Worm (Caenorhabditis elegans): ENCODE data around the gene W09D6.4.

The W09D6.4 gene

DNA sequence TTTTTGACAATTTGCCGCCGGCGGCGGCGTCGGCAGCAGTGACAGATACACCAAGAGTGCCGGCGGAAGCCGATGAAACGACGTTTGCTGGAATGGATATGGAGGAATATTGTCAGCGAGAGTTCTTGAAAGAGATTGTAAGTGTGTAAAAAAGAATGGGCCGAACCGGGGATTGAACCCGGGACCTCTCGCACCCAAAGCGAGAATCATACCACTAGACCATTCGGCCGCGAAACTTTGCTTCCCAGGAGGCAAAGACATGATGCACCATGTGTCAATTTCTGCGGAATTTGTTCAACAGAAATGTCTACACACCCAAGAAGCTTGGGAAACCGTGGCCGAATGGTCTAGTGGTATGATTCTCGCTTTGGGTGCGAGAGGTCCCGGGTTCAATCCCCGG lies 12.9 kb upstream of the W09D6.4 start (continued):
- TF ChIP-seq elt-3 (tag; optimal IDR thresholded peaks at IDR 0.05) = peak in 1 of 3 experiments; percentile 41
- no peak for TF ChIP-seq zag-1 (tag; optimal IDR thresholded peaks at IDR 0.05)
- no peak for TF ChIP-seq fkh-2 (tag; optimal IDR thresholded peaks at IDR 0.05)
- TF ChIP-seq lin-15B (tag; optimal IDR thresholded peaks at IDR 0.05) = peak; percentile 34
- peak; percentile 87 for TF ChIP-seq hmg-11 (tag; optimal IDR thresholded peaks at IDR 0.05)
- peak; percentile 59 for TF ChIP-seq ceh-82 (tag; optimal IDR thresholded peaks at IDR 0.05)
- peak; percentile 64 for TF ChIP-seq tbx-2 (tag; optimal IDR thresholded peaks at IDR 0.05)
- peak; percentile 33 for TF ChIP-seq egl-5 (tag; optimal IDR thresholded peaks at IDR 0.05)
- TF ChIP-seq skn-1 (tag; optimal IDR thresholded peaks at IDR 0.05) = peak; percentile 84
- no peak for TF ChIP-seq daf-12 (tag; optimal IDR thresholded peaks at IDR 0.05)
- no peak for TF ChIP-seq nhr-28 (tag; optimal IDR thresholded peaks at IDR 0.05)
- TF ChIP-seq elt-2 (tag; optimal IDR thresholded peaks at IDR 0.05) = peak; percentile 40
- TF ChIP-seq nhr-76 (tag; optimal IDR thresholded peaks at IDR 0.05) = no peak
- TF ChIP-seq sea-2 (GFP tag; optimal IDR thresholded peaks at IDR 0.05) = no peak
- TF ChIP-seq nhr-237 (tag; optimal IDR thresholded peaks at IDR 0.05) = no peak

DNA sequence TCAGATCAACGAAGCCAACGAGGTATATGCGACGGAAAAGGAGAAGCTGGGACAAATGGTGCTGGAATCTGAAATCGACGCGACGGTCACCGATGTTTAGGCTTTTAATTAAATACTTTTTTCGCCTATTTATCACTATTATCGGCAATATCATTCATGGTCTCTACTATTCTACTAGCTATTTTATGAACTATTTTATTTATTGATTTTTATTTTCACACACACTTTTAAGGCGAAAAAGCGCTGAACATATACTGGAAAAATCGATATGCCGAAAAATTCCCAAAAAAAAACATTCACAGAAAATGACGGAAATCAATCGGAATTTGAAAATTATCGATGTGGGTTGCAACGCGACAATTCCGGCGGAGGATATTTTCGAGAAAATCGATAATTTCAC lies 11.0 kb upstream of the W09D6.4 start, which contains the start of gene W09D6.1:
Gene W09D6.1 (plus strand): TSS at position 301 of the 400 bp plus-strand sequence.
- TF ChIP-seq nhr-67 (tag; optimal IDR thresholded peaks at IDR 0.05) = no peak
- TF ChIP-seq ceh-28 (tag; optimal IDR thresholded peaks at IDR 0.05) = peak; percentile 9

ce11 chrIII:11069265-11069664 lies 10.3 kb upstream of the W09D6.4 start:
- TF ChIP-seq pha-4 (tag; optimal IDR thresholded peaks at IDR 0.05) = no peak
- peak; percentile 87 for TF ChIP-seq ceh-28 (tag; optimal IDR thresholded peaks at IDR 0.05)

DNA sequence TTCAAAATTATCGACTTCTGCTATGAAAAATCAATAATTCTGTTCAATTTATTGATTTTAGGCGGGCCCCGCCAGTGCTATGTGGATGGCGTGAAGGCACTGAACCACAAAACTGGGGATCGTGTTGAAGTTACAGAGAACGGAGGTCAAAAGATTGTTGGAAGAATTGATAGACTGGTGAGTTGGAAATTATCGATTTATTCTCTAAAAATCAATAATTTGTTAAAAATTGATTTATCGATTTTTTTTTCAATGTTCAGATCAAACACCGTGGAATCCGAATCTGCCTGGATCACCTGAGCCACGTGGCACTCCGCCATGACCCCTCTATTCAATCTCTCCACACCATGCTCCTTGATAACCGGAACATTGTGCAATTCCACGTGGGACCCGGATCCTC lies 9.3 kb upstream of the W09D6.4 start:
- no peak for TF ChIP-seq fkh-10 (GFP tag; optimal IDR thresholded peaks at IDR 0.05)
- TF ChIP-seq ztf-11 (tag; optimal IDR thresholded peaks at IDR 0.05) = no peak
- peak; percentile 88 for TF ChIP-seq ceh-28 (tag; optimal IDR thresholded peaks at IDR 0.05)
- no peak for TF ChIP-seq lsy-12 (tag; optimal IDR thresholded peaks at IDR 0.05)

ce11 chrIII:11074214-11074613 lies 5.3 kb upstream of the W09D6.4 start, which contains the start of gene str-261:
Gene str-261, plus strand, starts transcription at chrIII:11074514.
- TF ChIP-seq ztf-4 (tag; optimal IDR thresholded peaks at IDR 0.05) (no peak), ceh-28 (tag; optimal IDR thresholded peaks at IDR 0.05) (no peak), lsy-12 (tag; optimal IDR thresholded peaks at IDR 0.05) (no peak), nhr-28 (tag; optimal IDR thresholded peaks at IDR 0.05) (no peak)

DNA sequence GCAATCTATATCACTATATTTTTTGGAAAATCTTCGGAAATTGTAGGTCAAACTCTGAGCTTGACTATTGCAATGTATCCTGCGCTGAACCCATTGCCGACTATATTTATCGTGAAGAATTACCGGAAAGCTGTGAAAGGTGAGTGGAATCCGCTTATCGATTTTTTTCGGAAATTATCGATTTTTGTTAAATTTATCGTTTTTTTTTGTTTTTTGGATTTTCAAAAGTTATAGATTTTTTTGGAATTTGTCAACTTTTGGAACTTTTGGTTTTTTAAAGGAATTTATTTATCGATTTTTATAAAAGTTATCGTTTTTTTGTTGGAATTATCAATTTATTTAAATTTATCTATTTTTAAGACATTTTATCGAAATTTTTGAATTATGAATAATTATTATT lies 2.8 kb upstream of the W09D6.4 start:
- no peak for TF ChIP-seq skn-1 (tag; optimal IDR thresholded peaks at IDR 0.05)
- TF ChIP-seq ceh-28 (tag; optimal IDR thresholded peaks at IDR 0.05) = peak; percentile 65
- no peak for TF ChIP-seq nhr-11 (tag; optimal IDR thresholded peaks at IDR 0.05)
- no peak for TF ChIP-seq snpc-4 (tag; optimal IDR thresholded peaks at IDR 0.05)
- no peak for TF ChIP-seq ama-1 (optimal IDR thresholded peaks at IDR 0.05)

DNA sequence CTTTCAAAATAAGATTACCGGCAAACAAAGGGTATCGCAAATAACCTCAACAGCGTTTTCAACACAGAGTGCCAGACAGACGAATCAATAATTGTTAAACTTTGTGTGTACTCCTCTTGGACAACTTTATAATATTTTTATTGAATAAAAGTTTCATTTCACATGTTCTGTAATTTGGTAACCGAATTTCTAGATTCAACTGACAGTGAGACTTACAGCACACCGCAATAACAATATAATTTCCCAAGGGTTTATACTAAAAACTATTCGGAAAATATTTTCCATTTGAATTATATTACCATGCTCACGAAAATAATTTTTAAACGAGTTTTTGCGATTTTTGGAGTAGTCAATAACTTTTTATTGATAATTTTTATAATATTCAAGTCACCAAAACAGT lies 2.1 kb upstream of the W09D6.4 start, which contains the start of gene str-246:
Gene str-246 (plus strand): TSS at position 301 of the 400 bp plus-strand sequence.
- no peak for TF ChIP-seq nhr-76 (tag; optimal IDR thresholded peaks at IDR 0.05)
- no peak for TF ChIP-seq elt-3 (tag; optimal IDR thresholded peaks at IDR 0.05)
- TF ChIP-seq lin-15B (tag; optimal IDR thresholded peaks at IDR 0.05) = no peak
- no peak for TF ChIP-seq pqm-1 (tag; optimal IDR thresholded peaks at IDR 0.05)
- TF ChIP-seq nhr-11 (tag; optimal IDR thresholded peaks at IDR 0.05) = no peak
- no peak for TF ChIP-seq ZK546.5 (tag; optimal IDR thresholded peaks at IDR 0.05)
- TF ChIP-seq sea-2 (GFP tag; optimal IDR thresholded peaks at IDR 0.05) = no peak
- TF ChIP-seq nhr-77 (tag; optimal IDR thresholded peaks at IDR 0.05) = no peak

ce11 chrIII:11079884-11080283 lies 339 bp downstream of the W09D6.4 start:
- peak; percentile 75 for TF ChIP-seq ceh-28 (tag; optimal IDR thresholded peaks at IDR 0.05)

Data from whole organism, L3 larva.